Worm (Caenorhabditis elegans): ENCODE results near the gene T28D6.6.

The T28D6.6 gene

DNA sequence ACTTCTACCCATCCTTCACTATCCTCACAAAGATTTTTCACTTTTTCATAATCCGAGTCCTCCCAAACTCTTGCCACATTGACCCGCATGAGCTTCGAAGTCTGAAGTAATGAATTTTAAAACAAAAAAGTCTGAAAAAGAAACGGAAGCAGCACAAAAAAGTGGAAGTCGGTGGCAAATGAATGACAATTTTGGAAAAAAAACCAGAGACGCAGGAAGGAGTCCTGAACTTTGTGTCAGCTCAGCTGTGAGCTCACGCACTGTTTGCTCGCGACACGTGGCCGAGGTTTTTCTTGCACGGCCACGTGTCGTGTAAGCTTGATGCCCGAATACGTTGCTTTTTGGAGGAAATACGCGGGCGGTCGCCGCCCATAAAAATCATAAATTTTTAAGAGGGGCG lies 3.5 kb upstream of the T28D6.6 start, which contains the start of gene T28D6.7:
TSS of gene T28D6.7 (minus strand) at position 101 of the 400 bp plus-strand sequence.
- TF ChIP-seq tbx-11 (GFP tag; IDR thresholded peaks at IDR 0.05), result no peak
- TF ChIP-seq scrt-1 (GFP tag; IDR thresholded peaks at IDR 0.05), result no peak
- TF ChIP-seq ceh-36 (tag; optimal IDR thresholded peaks at IDR 0.05), result no peak
- TF ChIP-seq hmbx-1 (tag; optimal IDR thresholded peaks at IDR 0.05), result no peak
- TF ChIP-seq flt-1 (GFP tag; IDR thresholded peaks at IDR 0.05), result no peak
- no peak for TF ChIP-seq ceh-13 (GFP tag; optimal IDR thresholded peaks at IDR 0.05)
- no peak for TF ChIP-seq tbx-37 (GFP tag; conservative IDR thresholded peaks at IDR 0.05)
- no peak for TF ChIP-seq ets-7 (tag; optimal IDR thresholded peaks at IDR 0.05)
- no peak for TF ChIP-seq pes-1 (GFP tag; IDR thresholded peaks at IDR 0.05)
- no peak for TF ChIP-seq B0310.2 (tag; optimal IDR thresholded peaks at IDR 0.05)

DNA sequence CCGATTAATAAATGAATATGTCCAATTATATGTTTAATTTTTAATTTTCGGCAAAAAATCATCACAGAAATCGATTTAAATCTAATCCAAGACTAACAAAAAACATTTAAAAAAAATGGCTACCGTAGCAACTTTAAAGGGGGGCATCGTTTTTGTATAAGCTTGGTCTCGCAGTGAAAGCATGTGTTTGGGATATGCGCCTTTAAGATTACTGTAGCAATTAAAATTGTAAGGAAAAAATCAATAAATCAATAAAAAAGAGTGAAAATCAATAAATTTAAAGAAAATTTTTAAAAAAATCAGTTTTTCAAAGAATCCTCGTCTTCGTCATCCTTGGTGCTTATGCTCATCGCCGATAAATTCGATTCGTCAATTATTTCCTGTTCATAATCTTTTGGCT lies 1.2 kb upstream of the T28D6.6 start:
- TF ChIP-seq tbx-11 (GFP tag; IDR thresholded peaks at IDR 0.05) (no peak), hmbx-1 (tag; optimal IDR thresholded peaks at IDR 0.05) (no peak), flt-1 (GFP tag; IDR thresholded peaks at IDR 0.05) (no peak), ceh-36 (tag; optimal IDR thresholded peaks at IDR 0.05) (no peak), pes-1 (GFP tag; IDR thresholded peaks at IDR 0.05) (no peak)

ce11 chrIII:11341466-11341865 lies 1.4 kb downstream of the T28D6.6 start:
- TF ChIP-seq hmbx-1 (tag; optimal IDR thresholded peaks at IDR 0.05) (no peak), pes-1 (GFP tag; IDR thresholded peaks at IDR 0.05) (no peak), ceh-36 (tag; optimal IDR thresholded peaks at IDR 0.05) (no peak), sea-1 (GFP tag; conservative IDR thresholded peaks at IDR 0.05) (no peak), ets-7 (tag; optimal IDR thresholded peaks at IDR 0.05) (no peak), B0310.2 (tag; optimal IDR thresholded peaks at IDR 0.05) (no peak), tra-4 (tag; optimal IDR thresholded peaks at IDR 0.05) (no peak), hmg-4 (GFP tag; optimal IDR thresholded peaks at IDR 0.05) (no peak), tbx-37 (GFP tag; conservative IDR thresholded peaks at IDR 0.05) (no peak), F13C5.2 (tag; optimal IDR thresholded peaks at IDR 0.05) (no peak), ama-1 (optimal IDR thresholded peaks at IDR 0.05) (no peak), aly-1 (tag; optimal IDR thresholded peaks at IDR 0.05) (no peak), tbx-11 (GFP tag; IDR thresholded peaks at IDR 0.05) (no peak), scrt-1 (GFP tag; IDR thresholded peaks at IDR 0.05) (no peak), flt-1 (GFP tag; IDR thresholded peaks at IDR 0.05) (no peak)

ce11 chrIII:11337627-11338026 lies 5.3 kb downstream of the T28D6.6 start:
- TF ChIP-seq hmg-4 (GFP tag; optimal IDR thresholded peaks at IDR 0.05) (no peak), scrt-1 (GFP tag; IDR thresholded peaks at IDR 0.05) (no peak), ceh-13 (GFP tag; optimal IDR thresholded peaks at IDR 0.05) (no peak), ceh-36 (tag; optimal IDR thresholded peaks at IDR 0.05) (no peak), hmbx-1 (tag; optimal IDR thresholded peaks at IDR 0.05) (no peak), sea-1 (GFP tag; conservative IDR thresholded peaks at IDR 0.05) (no peak), aly-1 (tag; optimal IDR thresholded peaks at IDR 0.05) (no peak), tra-4 (tag; optimal IDR thresholded peaks at IDR 0.05) (no peak), pes-1 (GFP tag; IDR thresholded peaks at IDR 0.05) (no peak), hnd-1 (tag; optimal IDR thresholded peaks at IDR 0.05) (no peak)

DNA sequence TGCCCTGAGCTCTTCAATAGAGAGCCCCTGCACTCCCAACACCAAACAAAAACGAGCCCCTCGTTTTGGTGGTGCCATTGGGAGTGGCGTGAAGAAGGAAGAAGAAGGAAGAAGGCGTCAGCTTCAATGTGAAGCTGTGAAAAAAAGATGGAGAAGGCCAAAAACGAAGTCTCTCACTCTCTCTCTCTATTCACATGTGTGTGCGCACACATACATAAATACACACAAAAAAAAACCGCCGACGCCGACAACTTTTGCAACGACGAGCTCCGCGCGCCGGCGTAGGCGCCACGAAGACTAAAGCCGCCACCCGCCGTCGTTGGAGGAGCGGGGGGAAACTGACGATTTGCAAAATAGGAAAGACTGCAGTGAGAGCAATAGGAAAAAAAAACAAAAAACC lies 6.8 kb downstream of the T28D6.6 start:
- TF ChIP-seq hmbx-1 (tag; optimal IDR thresholded peaks at IDR 0.05) (no peak), hmg-4 (GFP tag; optimal IDR thresholded peaks at IDR 0.05) (no peak), ama-1 (optimal IDR thresholded peaks at IDR 0.05) (no peak), ceh-36 (tag; optimal IDR thresholded peaks at IDR 0.05) (no peak), tbx-11 (GFP tag; IDR thresholded peaks at IDR 0.05) (no peak), flt-1 (GFP tag; IDR thresholded peaks at IDR 0.05) (no peak), pes-1 (GFP tag; IDR thresholded peaks at IDR 0.05) (no peak), tra-4 (tag; optimal IDR thresholded peaks at IDR 0.05) (no peak), ets-7 (tag; optimal IDR thresholded peaks at IDR 0.05) (no peak), hnd-1 (tag; optimal IDR thresholded peaks at IDR 0.05) (no peak), B0310.2 (tag; optimal IDR thresholded peaks at IDR 0.05) (no peak), tbx-37 (GFP tag; conservative IDR thresholded peaks at IDR 0.05) (no peak), scrt-1 (GFP tag; IDR thresholded peaks at IDR 0.05) (no peak), ceh-13 (GFP tag; optimal IDR thresholded peaks at IDR 0.05) (no peak), F13C5.2 (tag; optimal IDR thresholded peaks at IDR 0.05) (no peak), sea-1 (GFP tag; conservative IDR thresholded peaks at IDR 0.05) (no peak), aly-1 (tag; optimal IDR thresholded peaks at IDR 0.05) (no peak)

ce11 chrIII:11334346-11334745 lies 8.6 kb downstream of the T28D6.6 start:
- TF ChIP-seq tra-4 (tag; optimal IDR thresholded peaks at IDR 0.05) (no peak), ets-7 (tag; optimal IDR thresholded peaks at IDR 0.05) (no peak), B0310.2 (tag; optimal IDR thresholded peaks at IDR 0.05) (no peak), flt-1 (GFP tag; IDR thresholded peaks at IDR 0.05) (no peak), ceh-36 (tag; optimal IDR thresholded peaks at IDR 0.05) (no peak), ceh-13 (GFP tag; optimal IDR thresholded peaks at IDR 0.05) (no peak), hmbx-1 (tag; optimal IDR thresholded peaks at IDR 0.05) (no peak)

DNA sequence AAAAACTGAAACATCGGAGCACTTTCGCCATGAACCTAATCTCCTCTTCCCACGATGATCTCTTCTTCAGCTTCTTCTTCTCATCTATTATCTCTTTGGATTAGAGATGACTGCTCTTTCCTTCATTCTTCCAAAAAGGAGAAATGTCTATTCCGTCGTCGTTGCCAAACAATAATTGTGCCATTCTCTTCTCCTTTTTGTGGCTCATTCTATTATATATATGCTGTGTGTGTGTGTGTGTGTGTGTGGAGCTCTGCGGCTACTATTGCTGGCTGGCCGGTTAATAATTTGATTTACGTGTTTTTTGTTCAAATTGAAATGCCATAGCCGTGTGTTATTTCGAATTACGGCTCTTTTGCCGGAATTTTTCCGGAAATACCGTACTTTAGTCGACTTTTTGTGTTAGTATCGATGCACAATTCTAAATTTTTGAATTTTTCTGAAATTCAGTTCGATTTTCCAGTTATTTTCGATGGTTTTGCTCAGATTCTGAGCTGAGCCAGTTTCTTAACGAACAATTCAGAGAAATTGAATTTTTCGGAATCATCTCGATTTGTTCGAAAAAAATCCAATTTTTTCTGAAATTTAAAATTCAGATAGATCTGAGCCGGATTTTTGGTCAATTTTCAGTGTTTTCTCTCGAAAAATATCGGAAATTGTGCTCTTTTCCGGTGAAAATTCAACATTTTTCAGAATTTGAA lies 9.7 kb downstream of the T28D6.6 start, which contains the start of gene T28D6.5:
TSS of gene T28D6.5 (plus strand) at position 651 of the 701 bp plus-strand sequence.
- TF ChIP-seq B0310.2 (tag; optimal IDR thresholded peaks at IDR 0.05), result no peak
- no peak for TF ChIP-seq aly-1 (tag; optimal IDR thresholded peaks at IDR 0.05)
- no peak for TF ChIP-seq ceh-13 (GFP tag; optimal IDR thresholded peaks at IDR 0.05)
- no peak for TF ChIP-seq hmbx-1 (tag; optimal IDR thresholded peaks at IDR 0.05)
- no peak for TF ChIP-seq tbx-11 (GFP tag; IDR thresholded peaks at IDR 0.05)
- no peak for TF ChIP-seq F13C5.2 (tag; optimal IDR thresholded peaks at IDR 0.05)
- TF ChIP-seq sea-1 (GFP tag; conservative IDR thresholded peaks at IDR 0.05), result no peak
- TF ChIP-seq hmg-4 (GFP tag; optimal IDR thresholded peaks at IDR 0.05), result no peak
- no peak for TF ChIP-seq scrt-1 (GFP tag; IDR thresholded peaks at IDR 0.05)
- no peak for TF ChIP-seq flt-1 (GFP tag; IDR thresholded peaks at IDR 0.05)
- no peak for TF ChIP-seq tbx-37 (GFP tag; conservative IDR thresholded peaks at IDR 0.05)
- TF ChIP-seq ama-1 (optimal IDR thresholded peaks at IDR 0.05), result no peak
- no peak for TF ChIP-seq pes-1 (GFP tag; IDR thresholded peaks at IDR 0.05)
- no peak for TF ChIP-seq tra-4 (tag; optimal IDR thresholded peaks at IDR 0.05)

Data from whole organism, early embryonic.